Worm (Caenorhabditis elegans): ENCODE data around the gene lsm-7.

lsm-7 gene

DNA sequence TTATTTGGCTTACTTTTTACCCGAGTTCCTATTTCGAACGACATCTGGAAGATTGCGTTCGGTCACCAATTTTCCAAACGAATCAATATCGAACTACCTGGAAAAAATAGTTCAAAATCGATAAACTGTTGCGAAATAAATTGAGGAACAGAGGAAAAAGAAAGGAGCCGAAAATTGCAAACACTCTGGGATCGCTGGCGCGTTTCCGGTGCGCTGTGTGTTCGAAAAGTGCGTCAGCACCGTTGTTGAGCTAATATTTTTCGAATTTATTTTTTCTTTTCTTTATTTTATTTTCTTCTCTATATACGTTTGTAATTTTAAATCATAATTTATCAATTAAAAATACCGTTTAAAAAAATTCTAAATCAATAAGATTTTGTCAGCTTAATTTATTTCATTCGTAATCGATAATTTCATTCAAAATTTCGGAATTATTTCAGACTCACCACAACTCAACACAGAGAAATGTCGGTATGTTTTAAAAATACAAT is at the start of gene lsm-7, which contains the start of gene dnc-1 (continued):
- TF ChIP-seq snpc-1.2 (GFP tag; IDR thresholded peaks at IDR 0.05) = peak; percentile 55; the same call in 1 of the 2 replicates
- TF ChIP-seq vab-7 (GFP tag; IDR thresholded peaks at IDR 0.05) = no peak
- TF ChIP-seq Y5F2A.4 (GFP tag; optimal IDR thresholded peaks at IDR 0.05) = no peak

DNA sequence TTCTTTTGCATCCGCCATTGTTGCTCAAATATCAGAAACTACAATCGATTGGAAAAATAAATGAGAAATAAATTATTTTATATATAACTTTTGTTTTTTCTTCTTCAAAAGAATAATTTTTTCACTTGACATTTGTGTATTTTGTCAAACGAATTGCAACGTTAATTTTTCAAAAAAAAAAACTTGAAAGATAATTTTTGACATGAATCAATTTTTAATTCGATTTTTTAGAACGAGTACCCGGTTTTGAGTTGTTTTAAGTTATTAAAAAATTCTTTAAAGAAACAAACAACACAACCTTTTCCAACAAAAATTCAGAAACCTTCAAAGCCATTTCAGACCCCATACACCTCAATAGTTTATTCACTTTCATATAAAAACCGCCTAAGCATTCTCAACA is 49.0 kb upstream of the lsm-7 start, which contains the start of gene F13E9.5:
F13E9.5 (minus strand) TSS at position 101 of the 400 bp plus-strand sequence.
- TF ChIP-seq snpc-4 (tag; optimal IDR thresholded peaks at IDR 0.05) (no peak), lsy-2 (tag; optimal IDR thresholded peaks at IDR 0.05) (no peak), dpl-1 (GFP tag; optimal IDR thresholded peaks at IDR 0.05) (no peak), lin-13 (GFP tag; optimal IDR thresholded peaks at IDR 0.05) (no peak), zfp-2 (tag; optimal IDR thresholded peaks at IDR 0.05) (no peak), dmd-9 (GFP tag; IDR thresholded peaks at IDR 0.05) (no peak), F26F4.8 (GFP tag; conservative IDR thresholded peaks at IDR 0.05) (no peak), php-3 (GFP tag; IDR thresholded peaks at IDR 0.05) (no peak), lin-38 (GFP tag; IDR thresholded peaks at IDR 0.05) (no peak)

DNA sequence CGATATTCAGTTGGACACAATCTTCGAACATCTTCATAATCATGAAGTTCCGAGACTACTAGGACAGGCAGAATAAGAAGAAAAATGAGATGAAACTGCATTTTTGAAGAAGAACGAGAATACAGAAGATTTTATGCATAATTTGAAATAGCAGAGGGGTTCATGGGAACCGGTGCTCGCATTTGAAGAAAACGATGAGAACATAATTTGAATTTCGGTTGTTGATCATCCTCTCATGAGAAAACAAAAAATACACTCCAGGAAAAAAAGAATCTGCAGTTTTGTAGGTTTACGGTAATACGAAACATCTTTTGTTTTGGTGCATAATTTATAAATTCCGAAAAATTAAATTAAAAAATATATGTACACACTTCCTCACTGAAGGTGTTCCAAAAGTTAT is 47.4 kb upstream of the lsm-7 start, which contains the start of gene srlf-11:
srlf-11 (minus strand) TSS at position 101 of the 400 bp plus-strand sequence.
- TF ChIP-seq spr-3 (GFP tag; optimal IDR thresholded peaks at IDR 0.05) (no peak), tra-1 (GFP tag; IDR thresholded peaks at IDR 0.05) (no peak), arid-1 (GFP tag; conservative IDR thresholded peaks at IDR 0.05) (no peak), daf-19 (GFP tag; conservative IDR thresholded peaks at IDR 0.05) (no peak), rbr-2 (tag; optimal IDR thresholded peaks at IDR 0.05) (no peak), attf-4 (tag; optimal IDR thresholded peaks at IDR 0.05) (no peak), aha-1 (tag) (no peak), unc-62 (GFP tag; optimal IDR thresholded peaks at IDR 0.05 in 1 of 2) (no peak), unc-62 (tag; optimal IDR thresholded peaks at IDR 0.05) (no peak), ctbp-1 (GFP tag; IDR thresholded peaks at IDR 0.05) (no peak), madf-9 (GFP tag; conservative IDR thresholded peaks at IDR 0.05) (no peak), F49E8.2 (tag; optimal IDR thresholded peaks at IDR 0.05; ENCODE audit: borderline replicate concordance) (no peak), php-3 (GFP tag; IDR thresholded peaks at IDR 0.05) (no peak), jun-1 (tag; optimal IDR thresholded peaks at IDR 0.05) (no peak), F10B5.3 (tag; optimal IDR thresholded peaks at IDR 0.05) (no peak), nhr-48 (tag; optimal IDR thresholded peaks at IDR 0.05) (no peak), tag-97 (GFP tag; IDR thresholded peaks at IDR 0.05) (no peak)

DNA sequence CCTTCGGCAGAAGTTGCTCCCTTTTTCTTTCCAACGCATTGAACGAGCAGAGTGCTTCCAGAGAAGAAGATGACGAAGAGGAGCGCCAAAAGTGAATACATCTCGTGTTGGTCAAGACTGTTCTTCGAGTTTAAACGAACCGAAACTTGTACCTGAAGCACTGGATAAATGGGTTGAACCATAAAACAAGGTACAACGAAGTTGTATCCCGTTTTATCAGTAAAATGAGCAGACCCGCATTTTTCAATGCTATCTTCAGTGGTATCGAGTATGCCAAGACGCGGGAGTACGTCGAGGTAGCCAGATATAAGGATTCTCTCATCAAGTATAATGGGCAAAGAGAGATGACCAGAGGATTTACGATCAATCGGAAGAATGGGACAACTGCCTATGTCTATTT is 46.0 kb upstream of the lsm-7 start, which contains the start of gene F13E9.16:
F13E9.16 (minus strand) TSS at position 101 of the 400 bp plus-strand sequence.
- TF ChIP-seq Y5F2A.4 (GFP tag; optimal IDR thresholded peaks at IDR 0.05) (no peak), D1046.2 (GFP tag; IDR thresholded peaks at IDR 0.05) (no peak), daf-8 (GFP tag; IDR thresholded peaks at IDR 0.05) (no peak)

DNA sequence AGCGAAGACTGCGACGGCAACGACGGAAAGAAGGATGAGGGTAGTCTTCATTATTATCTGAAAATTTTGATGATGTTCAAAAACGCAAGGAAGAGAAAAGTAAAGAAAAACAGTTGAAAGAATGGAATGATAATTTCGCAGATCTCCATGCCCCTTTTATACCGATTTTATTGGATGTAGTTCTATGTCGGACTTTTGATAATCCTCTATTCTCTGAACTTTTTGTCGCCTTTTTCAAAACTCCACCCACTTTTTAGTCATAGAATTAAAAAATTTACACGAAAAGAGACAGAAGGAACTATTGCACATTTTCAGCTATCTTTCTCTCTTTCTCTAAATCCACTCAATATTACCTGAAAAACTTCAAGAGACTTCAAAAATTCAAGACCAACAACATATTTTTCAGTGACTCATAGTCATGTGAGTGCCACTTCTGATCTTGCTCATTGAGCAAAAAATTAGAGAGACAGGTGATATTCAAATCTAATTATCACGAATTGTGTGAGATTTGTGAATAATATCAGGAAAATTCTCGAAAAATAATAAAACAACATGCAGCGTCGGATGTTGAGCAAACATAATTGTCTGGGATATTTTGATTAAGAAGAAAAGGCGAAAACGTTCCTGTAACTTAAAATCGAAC is 43.4 kb upstream of the lsm-7 start, which contains the start of gene F13E9.15:
F13E9.15 (minus strand) TSS at position 51 of the 643 bp plus-strand sequence.
- TF ChIP-seq lim-7 (GFP tag; IDR thresholded peaks at IDR 0.05) (no peak), dmd-6 (GFP tag; IDR thresholded peaks at IDR 0.05) (no peak), hif-1 (tag; optimal IDR thresholded peaks at IDR 0.05) (no peak), hlh-30 (tag; optimal IDR thresholded peaks at IDR 0.05; ENCODE audit: insufficient read depth) (no peak)

Measured in whole organism, L4 larva.